Worm (Caenorhabditis elegans) whole organism, young adult: Measurements from ENCODE around the gene fbxb-40.
"Not testable (repeated sequence)": the region's sequence is repeated elsewhere in the genome, so short reads cannot be mapped to it uniquely, and the experiment has no call there.

Experiments
- attf-3 ChIP-seq: fragments of 200-800 bp; sonication (Bioruptor generic); conservative IDR thresholded peaks from 2 replicates; pipeline ENCODE4 v1.3.6; 2022; ENCODE audit warnings: missing genetic modification reagents, missing genetic modification characterization, missing compliant biosample characterization
- cebp-1 ChIP-seq, 2 experiments: fragments of 200-800 bp in 1 of 2; sonication (Bioruptor generic) in 1 of 2; sonication (generic microtip) in 1 of 2; IDR thresholded peaks in 1 of 2; optimal IDR thresholded peaks in 1 of 2; 2 replicates each; pipeline versions ENCODE4 v1.3.6 to Lab custom; 2017 to 2022; ENCODE audit warnings: missing compliant biosample characterization in 2 of 2, missing genetic modification characterization in 2 of 2, mild to moderate bottlenecking in 1 of 2, missing genetic modification reagents in 1 of 2, moderate library complexity in 1 of 2
- ceh-91 ChIP-seq: fragments of 200-800 bp; sonication (Bioruptor generic); IDR thresholded peaks from 2 replicates; pipeline ENCODE4 v1.3.6; 2022; ENCODE audit warnings: missing genetic modification reagents, missing genetic modification characterization, missing compliant biosample characterization
- chd-7 ChIP-seq: sonication (generic microtip); optimal IDR thresholded peaks from 2 replicates; lab custom pipeline; 2016; ENCODE audit warnings: mild to moderate bottlenecking, missing genetic modification characterization, moderate library complexity, missing compliant biosample characterization
- ets-4 ChIP-seq: fragments of 200-800 bp; sonication (Bioruptor generic); optimal IDR thresholded peaks from 2 replicates; lab custom pipeline; 2018; ENCODE audit warnings: mild to moderate bottlenecking, missing genetic modification characterization, missing compliant biosample characterization
- hmg-1.2 ChIP-seq: fragments of 200-800 bp; sonication (Bioruptor generic); IDR thresholded peaks from 2 replicates; pipeline ENCODE4 v1.3.6; 2022; ENCODE audit warnings: missing genetic modification reagents, missing genetic modification characterization, missing compliant biosample characterization
- hrde-1 ChIP-seq: sonication (generic microtip); optimal IDR thresholded peaks from 2 replicates; lab custom pipeline; 2016; ENCODE audit warnings: missing genetic modification characterization, mild to moderate bottlenecking, missing compliant biosample characterization, moderate library complexity, missing genotype, missing genetic modification reagents, borderline replicate concordance
- mcd-1 ChIP-seq: fragments of 200-800 bp; sonication (Bioruptor generic); IDR thresholded peaks from 2 replicates; pipeline ENCODE4 v1.3.6; 2022; ENCODE audit warnings: missing genetic modification reagents, missing genetic modification characterization, missing compliant biosample characterization
- nfya-1 ChIP-seq: sonication (generic microtip); optimal IDR thresholded peaks from 2 replicates; lab custom pipeline; 2017; ENCODE audit warnings: antibody characterized with exemption, missing compliant biosample characterization, missing genetic modification characterization, borderline replicate concordance; ENCODE audit not compliant: insufficient read depth
- nfya-2 ChIP-seq: fragments of 200-800 bp; sonication (Bioruptor generic); IDR thresholded peaks from 2 replicates; pipeline ENCODE4 v1.3.6; 2022; ENCODE audit warnings: missing genetic modification reagents, missing genetic modification characterization, missing compliant biosample characterization
- somi-1 ChIP-seq: fragments of 200-800 bp; sonication (Bioruptor generic); optimal IDR thresholded peaks from 2 replicates; lab custom pipeline; 2018; ENCODE audit warnings: mild to moderate bottlenecking, missing genetic modification characterization, missing compliant biosample characterization
- sptf-2 ChIP-seq: fragments of 200-800 bp; sonication (Bioruptor generic); optimal IDR thresholded peaks from 2 replicates; lab custom pipeline; 2018; ENCODE audit warnings: mild to moderate bottlenecking, missing genetic modification characterization, missing compliant biosample characterization
- tbp1 ChIP-seq: fragments of 200-800 bp; sonication (Bioruptor generic); optimal IDR thresholded peaks from 2 replicates; lab custom pipeline; 2018; ENCODE audit warnings: mild to moderate bottlenecking, missing genetic modification characterization, missing compliant biosample characterization

ce11 chrII:1043932-1044331, 5.8 kb downstream of the fbxb-40 start, which contains the start of gene fbxb-45:
- TF ChIP-seq chd-7 (tag; lab: Kevin White, UChicago); sptf-2; mcd-1 (GFP tag; lab: Robert Waterston, UW); nfya-2; hmg-1.2; attf-3 (GFP tag; lab: Robert Waterston, UW); somi-1 (GFP tag; lab: Kevin White, UChicago); ceh-91 (GFP tag; lab: Robert Waterston, UW); ets-4 (GFP tag; lab: Kevin White, UChicago); hrde-1 (tag; lab: Kevin White, UChicago); cebp-1 (GFP tag; IDR thresholded peaks at IDR 0.05; lab: Robert Waterston, UW); cebp-1 (tag; optimal IDR thresholded peaks at IDR 0.05; lab: Kevin White, UChicago); nfya-1 (tag; lab: Kevin White, UChicago); tbp1 (GFP tag; lab: Kevin White, UChicago): not testable (repeated sequence)
